Fruit fly (Drosophila melanogaster): Measurements from ENCODE around the gene ppk28.

dm6 chrX:16837588-16838178 is 31.8 kb downstream of the ppk28 start:
- TF ChIP-seq Sin3A (optimal IDR thresholded peaks at IDR 0.05) (no peak), insv (optimal IDR thresholded peaks at IDR 0.05) (no peak), ttk (optimal IDR thresholded peaks at IDR 0.05) (no peak), psq (optimal IDR thresholded peaks at IDR 0.05) (no peak)
